Worm (Caenorhabditis elegans) whole organism, young adult: ENCODE data around the gene C34F6.9.
"Not testable (repeated sequence)": the region's sequence is repeated elsewhere in the genome, so short reads cannot be mapped to it uniquely, and the experiment has no call there.

ENCODE experiments used
- D2030.7 ChIP-seq: fragments of 200-800 bp; sonication (Bioruptor generic); IDR thresholded peaks from 2 replicates; pipeline ENCODE4 v1.3.6; 2022; ENCODE audit warnings: missing genetic modification reagents, missing genetic modification characterization, missing compliant biosample characterization
- ZK185.1 ChIP-seq: sonication (generic microtip); optimal IDR thresholded peaks from 2 replicates; lab custom pipeline; 2016; ENCODE audit warnings: mild to moderate bottlenecking, missing genetic modification characterization, missing compliant biosample characterization; ENCODE audit not compliant: poor library complexity, severe bottlenecking
- ccch-3 ChIP-seq: fragments of 200-800 bp; sonication (Bioruptor generic); optimal IDR thresholded peaks from 2 replicates; lab custom pipeline; 2018; ENCODE audit warnings: mild to moderate bottlenecking, missing genetic modification characterization, missing compliant biosample characterization
- dpl-1 ChIP-seq: fragments of 150-350 bp; optimal IDR thresholded peaks from 2 replicates; lab custom pipeline; 2014; ENCODE audit warnings: missing biosample characterization, missing genetic modification reagents, missing genetic modification characterization
- ets-4 ChIP-seq: fragments of 200-800 bp; sonication (Bioruptor generic); optimal IDR thresholded peaks from 2 replicates; lab custom pipeline; 2018; ENCODE audit warnings: mild to moderate bottlenecking, missing genetic modification characterization, missing compliant biosample characterization
- hmg-1.2 ChIP-seq: fragments of 200-800 bp; sonication (Bioruptor generic); IDR thresholded peaks from 2 replicates; pipeline ENCODE4 v1.3.6; 2022; ENCODE audit warnings: missing genetic modification reagents, missing genetic modification characterization, missing compliant biosample characterization
- lag-1 ChIP-seq: fragments of 200-800 bp; sonication (Bioruptor generic); IDR thresholded peaks from 2 replicates; pipeline ENCODE4 v1.3.6; 2022; ENCODE audit warnings: missing genetic modification reagents, missing genetic modification characterization, missing compliant biosample characterization
- lin-35 ChIP-seq, 3 experiments: fragments of 150-350 bp in 2 of 3; sonication (generic microtip) in 1 of 3; optimal IDR thresholded peaks; 2 replicates each; lab custom pipeline; 2014 to 2018; ENCODE audit warnings: missing biosample characterization in 3 of 3, missing genetic modification characterization in 3 of 3, missing genetic modification reagents in 3 of 3
- lsy-27 ChIP-seq: sonication (generic microtip); optimal IDR thresholded peaks from 2 replicates; lab custom pipeline; 2017; ENCODE audit warnings: missing genetic modification characterization, mild to moderate bottlenecking, missing compliant biosample characterization, antibody characterized with exemption, missing genotype, borderline replicate concordance; ENCODE audit not compliant: insufficient read depth
- rec-8 ChIP-seq, 2 experiments: sonication (generic microtip); optimal IDR thresholded peaks; 2 replicates each; lab custom pipeline; 2016; ENCODE audit warnings: mild to moderate bottlenecking in 2 of 2, missing genetic modification characterization in 2 of 2, missing genetic modification reagents in 2 of 2, missing genotype in 2 of 2, missing biosample characterization in 1 of 2, missing compliant biosample characterization in 1 of 2, moderate library complexity in 1 of 2
- snpc-3.4 ChIP-seq: sonication (generic microtip); optimal IDR thresholded peaks from 2 replicates; lab custom pipeline; 2017; ENCODE audit warnings: missing genetic modification characterization, mild to moderate bottlenecking, missing compliant biosample characterization, antibody characterized with exemption, moderate library complexity, missing genotype, missing genetic modification reagents
- unc-130 ChIP-seq: sonication (generic microtip); optimal IDR thresholded peaks from 2 replicates; lab custom pipeline; 2016; ENCODE audit warnings: missing genetic modification reagents, missing genetic modification characterization, missing compliant biosample characterization

DNA sequence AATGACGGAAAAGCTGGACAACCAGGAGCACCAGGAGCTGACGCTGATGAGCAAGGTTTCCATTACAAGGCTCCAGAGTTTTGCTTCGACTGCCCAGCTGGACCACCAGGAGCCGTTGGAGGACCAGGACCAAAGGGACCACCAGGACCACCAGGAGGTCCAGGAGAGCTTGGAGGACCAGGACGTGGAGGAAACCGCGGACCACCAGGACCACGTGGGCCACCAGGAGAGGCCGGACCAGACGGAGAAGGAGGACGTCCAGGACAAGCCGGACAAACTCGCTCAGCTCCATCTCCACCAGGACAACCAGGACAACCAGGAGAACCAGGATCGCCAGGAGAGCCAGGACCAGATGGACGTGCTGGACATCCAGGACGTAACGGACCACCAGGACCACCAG, 20.5 kb downstream of the C34F6.9 start:
- TF ChIP-seq ets-4 (GFP tag; lab: Kevin White, UChicago); rec-8 (tag; optimal IDR thresholded peaks at IDR 0.05; lab: Kevin White, UChicago); unc-130; snpc-3.4; lsy-27; lin-35 (GFP tag; optimal IDR thresholded peaks at IDR 0.05; lab: Kevin White, UChicago); ZK185.1 (tag; lab: Kevin White, UChicago); ccch-3 (GFP tag; lab: Kevin White, UChicago); dpl-1 (GFP tag; lab: Kevin White, UChicago); lag-1 (GFP tag; lab: Robert Waterston, UW); hmg-1.2; D2030.7 (GFP tag; lab: Robert Waterston, UW): not testable (repeated sequence)
